Fruit fly (Drosophila melanogaster) whole organism, adult: Measurements from ENCODE around the gene CG7530.

Source experiments
- CG12768 ChIP-seq: fragments of 200-800 bp; sonication (Bioruptor generic); optimal IDR thresholded peaks from 2 replicates; lab custom pipeline; 2017; ENCODE audit warnings: missing biosample characterization, missing genetic modification characterization, mild to moderate bottlenecking, moderate library complexity, missing genetic modification reagents
- CG33017 ChIP-seq: fragments of 200-800 bp; sonication (Bioruptor generic); optimal IDR thresholded peaks from 2 replicates; lab custom pipeline; 2018; ENCODE audit warnings: missing biosample characterization, mild to moderate bottlenecking, missing genetic modification characterization, moderate library complexity
- CG5204 ChIP-seq: fragments of 200-800 bp; sonication (Bioruptor generic); optimal IDR thresholded peaks from 2 replicates; lab custom pipeline; 2016; ENCODE audit warnings: missing biosample characterization, missing genetic modification characterization
- CG7045 ChIP-seq: fragments of 200-800 bp; sonication (Bioruptor generic); optimal IDR thresholded peaks from 2 replicates; lab custom pipeline; 2017; ENCODE audit warnings: missing biosample characterization, mild to moderate bottlenecking, missing genetic modification characterization
- Crg-1 ChIP-seq: fragments of 200-800 bp; sonication (Bioruptor generic); optimal IDR thresholded peaks from 2 replicates; lab custom pipeline; 2016; ENCODE audit warnings: missing biosample characterization, missing genetic modification characterization
- kay ChIP-seq: fragments of 200-800 bp; sonication (Bioruptor generic); peaks from one replicate; lab custom pipeline; 2016; ENCODE audit warnings: missing biosample characterization, missing genetic modification characterization, borderline replicate concordance
- tj ChIP-seq: fragments of 200-800 bp; sonication (Bioruptor generic); optimal IDR thresholded peaks from 3 replicates; lab custom pipeline; 2017; ENCODE audit warnings: missing biosample characterization, mild to moderate bottlenecking, missing genetic modification characterization, moderate library complexity
- toe ChIP-seq: fragments of 200-800 bp; sonication (Bioruptor generic); optimal IDR thresholded peaks from 2 replicates; lab custom pipeline; 2016; ENCODE audit warnings: missing biosample characterization, missing genetic modification characterization

DNA sequence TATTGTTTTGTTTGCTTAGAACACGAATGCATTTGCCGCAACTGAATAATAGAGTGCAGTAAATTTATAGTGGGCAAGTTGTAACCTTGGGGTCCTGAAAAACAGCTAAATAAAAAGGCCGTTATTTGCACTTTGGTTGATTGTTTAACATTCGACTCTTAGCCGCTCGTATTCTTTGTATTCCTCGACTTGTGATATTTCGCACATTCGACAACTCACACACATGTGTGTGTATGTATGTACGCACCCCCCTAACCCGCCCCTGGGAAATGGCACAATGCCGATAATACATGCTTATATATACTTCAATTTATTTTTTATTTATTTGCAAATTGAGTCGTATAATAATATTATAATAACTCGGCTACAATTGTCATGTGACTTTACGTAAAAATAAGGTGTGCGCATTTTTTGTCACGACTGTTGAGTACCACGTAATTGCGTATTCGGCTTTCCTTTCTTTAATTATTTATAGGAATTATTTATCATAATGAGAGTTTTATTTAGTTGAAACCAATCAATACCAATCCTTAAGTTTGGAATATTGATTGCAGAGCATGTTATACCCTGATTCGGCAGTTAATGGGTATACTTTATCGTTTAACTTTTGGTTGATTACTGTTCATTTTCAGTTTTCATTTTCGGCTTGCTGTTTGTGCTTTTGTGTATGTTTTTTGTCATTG lies 23.6 kb upstream of the CG7530 start:
- TF ChIP-seq Crg-1, result no peak
- no peak for TF ChIP-seq CG5204 (GFP tag; lab: Kevin White, UChicago)
- peak; percentile 50 for TF ChIP-seq CG12768
- no peak for TF ChIP-seq toe (GFP tag; lab: Kevin White, UChicago)
- TF ChIP-seq CG7045 (GFP tag; lab: Kevin White, UChicago), result no peak
- peak; percentile 48 for TF ChIP-seq CG33017 (tag; lab: Kevin White, UChicago)
- peak; percentile 74 for TF ChIP-seq tj (GFP tag; lab: Kevin White, UChicago)
- TF ChIP-seq kay, result no peak
